Comparison of ENCODE assay signal across 5 worm cellular contexts in genomic region chrII:10505949-10506348, ce11.
A peak's percentile ranks its signal among the peaks of the same experiment; 100 is the strongest.
TF ChIP-seq lines count a peak whose summit lies in the region.

No protein-coding gene starts in this region.

TF ChIP-seq in whole organism, L1 larva, 84 proteins besides CTCF, POLR2A, EP300 and RAD21:
- TF ChIP-seq snu-23 (GFP tag; optimal IDR thresholded peaks at IDR 0.05; lab: Kevin White, UChicago) (peak; percentile 34), egl-27 (tag; optimal IDR thresholded peaks at IDR 0.05; lab: Kevin White, UChicago) (no peak), lin-14 (GFP tag; optimal IDR thresholded peaks at IDR 0.05; lab: Kevin White, UChicago) (peak; percentile 63), blmp-1 (tag; optimal IDR thresholded peaks at IDR 0.05; lab: Kevin White, UChicago) (peak; percentile 41), nhr-85 (tag; lab: Kevin White, UChicago) (peak; percentile 36), Y116A8C.19 (tag; optimal IDR thresholded peaks at IDR 0.05; lab: Kevin White, UChicago; ENCODE audit: borderline replicate concordance) (no peak)

TF ChIP-seq in whole organism, L2 larva, 48 proteins besides CTCF, POLR2A, EP300 and RAD21:
- TF ChIP-seq sma-9 (GFP tag; optimal IDR thresholded peaks at IDR 0.05; lab: Kevin White, UChicago) (peak; percentile 33), sma-9 (tag; optimal IDR thresholded peaks at IDR 0.05; lab: Kevin White, UChicago) (no peak), nhr-25 (tag; optimal IDR thresholded peaks at IDR 0.05; lab: Kevin White, UChicago) (peak; percentile 1), ceh-16 (tag; optimal IDR thresholded peaks at IDR 0.05; lab: Kevin White, UChicago) (peak; percentile 25), ceh-82 (tag; optimal IDR thresholded peaks at IDR 0.05; lab: Kevin White, UChicago) (no peak), ama-1 (optimal IDR thresholded peaks at IDR 0.05; lab: Kevin White, UChicago) (no peak), fos-1 (tag; optimal IDR thresholded peaks at IDR 0.05; lab: Kevin White, UChicago) (no peak)

TF ChIP-seq in whole organism, L3 larva, 47 proteins besides CTCF, POLR2A, EP300 and RAD21:
- TF ChIP-seq eor-1 (tag; optimal IDR thresholded peaks at IDR 0.05; lab: Kevin White, UChicago), result no peak
- peak; percentile 46 for TF ChIP-seq nhr-23 (tag; optimal IDR thresholded peaks at IDR 0.05; lab: Kevin White, UChicago)
- TF ChIP-seq nhr-25 (tag; optimal IDR thresholded peaks at IDR 0.05; lab: Kevin White, UChicago), result peak; percentile 73
- no peak for TF ChIP-seq nhr-77 (tag; optimal IDR thresholded peaks at IDR 0.05; lab: Kevin White, UChicago)
- TF ChIP-seq nhr-237 (tag; optimal IDR thresholded peaks at IDR 0.05; lab: Kevin White, UChicago), result no peak
- TF ChIP-seq pqm-1 (tag; optimal IDR thresholded peaks at IDR 0.05; lab: Kevin White, UChicago), result no peak
- TF ChIP-seq tbx-2 (tag; optimal IDR thresholded peaks at IDR 0.05; lab: Kevin White, UChicago), result no peak

TF ChIP-seq in whole organism, L4 larva, 104 proteins besides CTCF, POLR2A, EP300 and RAD21:
- peak; percentile 13 for TF ChIP-seq nhr-28 (tag; optimal IDR thresholded peaks at IDR 0.05; lab: Kevin White, UChicago)
- peak; percentile 71 for TF ChIP-seq nhr-25 (tag; optimal IDR thresholded peaks at IDR 0.05; lab: Kevin White, UChicago; ENCODE audit: borderline replicate concordance, insufficient read depth)
- peak in 1 of 2 experiments; percentile 81 for TF ChIP-seq unc-62 (GFP tag; optimal IDR thresholded peaks at IDR 0.05 in 1 of 2; lab: Kevin White, UChicago)
- TF ChIP-seq unc-62 (tag; optimal IDR thresholded peaks at IDR 0.05; lab: Kevin White, UChicago), result no peak
- TF ChIP-seq daf-8 (GFP tag; IDR thresholded peaks at IDR 0.05; lab: Robert Waterston, UW), result no peak
TF ChIP-seq in whole organism, L4 larva: peak in this region for 3.

TF ChIP-seq in whole organism, early embryonic, 17 proteins besides CTCF, POLR2A, EP300 and RAD21:
- TF ChIP-seq hmg-4 (GFP tag; optimal IDR thresholded peaks at IDR 0.05; lab: Kevin White, UChicago) (peak; percentile 18), scrt-1 (GFP tag; IDR thresholded peaks at IDR 0.05; lab: Robert Waterston, UW) (no peak), flt-1 (GFP tag; IDR thresholded peaks at IDR 0.05; lab: Robert Waterston, UW) (no peak)

Comparison
In these comparisons a context has a peak if more than half of its experiments do, and no peak if none do; other contexts are left out.
1. Of the 29 proteins assayed by ChIP-seq in both whole organism, L4 larva and whole organism, L1 larva: peak only in whole organism, L4 larva: nhr-28; only in whole organism, L1 larva: none; in both: none; in neither: 27; mixed calls (peak in some experiments, not most) for 1.